Worm (Caenorhabditis elegans): ENCODE results near the gene C25E10.17.
A peak's percentile ranks its signal among the peaks of the same experiment; 100 is the strongest.

- TF ChIP-seq gmeb-2 (tag; optimal IDR thresholded peaks at IDR 0.05) (no peak), unc-3 (GFP tag; conservative IDR thresholded peaks at IDR 0.05) (no peak), unc-3 (tag; optimal IDR thresholded peaks at IDR 0.05) (no peak), hlh-30 (tag; optimal IDR thresholded peaks at IDR 0.05; ENCODE audit: insufficient read depth) (peak; percentile 93), ceh-22 (tag; optimal IDR thresholded peaks at IDR 0.05) (no peak), hlh-15 (tag; optimal IDR thresholded peaks at IDR 0.05) (no peak), lin-11 (tag; optimal IDR thresholded peaks at IDR 0.05) (no peak), pag-3 (tag; optimal IDR thresholded peaks at IDR 0.05; ENCODE audit: borderline replicate concordance) (no peak), ama-1 (optimal IDR thresholded peaks at IDR 0.05) (no peak), ceh-30 (tag; optimal IDR thresholded peaks at IDR 0.05) (no peak), unc-86 (tag; optimal IDR thresholded peaks at IDR 0.05) (no peak)
These were observed 48.4 kb upstream of the C25E10.17 start, which contains the start of gene F21C10.10 for ce11 chrV:9095613-9096317.

All from whole organism, late embryonic.